Worm (Caenorhabditis elegans): ENCODE measurements around the gene K04D7.6.
A peak's percentile ranks its signal among the peaks of the same experiment; 100 is the strongest.

The K04D7.6 gene

DNA sequence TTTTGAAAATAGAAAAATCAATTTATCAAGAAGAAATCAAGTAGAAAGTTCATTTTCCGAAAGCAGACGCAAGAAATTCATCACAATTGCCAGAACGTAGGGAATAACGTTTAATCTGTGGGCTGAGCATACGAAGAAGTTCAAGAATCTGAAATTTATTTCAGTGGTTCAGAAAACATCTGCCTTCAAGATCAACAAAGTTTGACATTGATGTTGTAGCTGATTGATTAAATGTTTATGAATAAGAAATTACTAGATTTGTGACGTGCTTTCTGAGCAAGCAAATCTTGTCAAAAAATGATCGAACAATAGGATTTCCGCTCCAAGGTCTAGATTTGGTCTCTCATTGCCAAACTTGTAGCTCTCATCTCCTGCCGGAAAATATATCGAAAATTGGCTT is at the start of gene K04D7.6:
Gene K04D7.6 (minus strand): TSS at position 101 of the 400 bp plus-strand sequence.
- TF ChIP-seq flt-1 (GFP tag; IDR thresholded peaks at IDR 0.05) (no peak), med-1 (GFP tag; optimal IDR thresholded peaks at IDR 0.05; ENCODE audit: insufficient read depth) (no peak), T22C8.4 (GFP tag; IDR thresholded peaks at IDR 0.05) (no peak), ztf-29 (GFP tag; IDR thresholded peaks at IDR 0.05) (no peak), ztf-23 (GFP tag; IDR thresholded peaks at IDR 0.05) (no peak), ref-1 (GFP tag; conservative IDR thresholded peaks at IDR 0.05) (no peak), cog-1 (tag; optimal IDR thresholded peaks at IDR 0.05) (no peak), tab-1 (GFP tag; IDR thresholded peaks at IDR 0.05) (no peak), klf-2 (GFP tag; conservative IDR thresholded peaks at IDR 0.05) (no peak)

- TF ChIP-seq flt-1 (GFP tag; IDR thresholded peaks at IDR 0.05), result no peak
- TF ChIP-seq med-1 (GFP tag; optimal IDR thresholded peaks at IDR 0.05; ENCODE audit: insufficient read depth), result no peak
- no peak for TF ChIP-seq cog-1 (tag; optimal IDR thresholded peaks at IDR 0.05)
- TF ChIP-seq tab-1 (GFP tag; IDR thresholded peaks at IDR 0.05), result no peak
- no peak for TF ChIP-seq ztf-23 (GFP tag; IDR thresholded peaks at IDR 0.05)
- no peak for TF ChIP-seq klf-2 (GFP tag; conservative IDR thresholded peaks at IDR 0.05)
Observed at ce11 chrIV:10252886-10253639, 47.0 kb upstream of the K04D7.6 start.

- TF ChIP-seq cog-1 (tag; optimal IDR thresholded peaks at IDR 0.05) (peak; percentile 36), T22C8.4 (GFP tag; IDR thresholded peaks at IDR 0.05) (no peak)
Observed at ce11 chrIV:10252350-10252792, 46.3 kb upstream of the K04D7.6 start.

- TF ChIP-seq ref-1 (GFP tag; conservative IDR thresholded peaks at IDR 0.05) (no peak), T22C8.4 (GFP tag; IDR thresholded peaks at IDR 0.05) (peak; percentile 19; the same call in 1 of the 2 replicates), ztf-23 (GFP tag; IDR thresholded peaks at IDR 0.05) (no peak)
Observed at ce11 chrIV:10251764-10252163, 45.7 kb upstream of the K04D7.6 start.

DNA sequence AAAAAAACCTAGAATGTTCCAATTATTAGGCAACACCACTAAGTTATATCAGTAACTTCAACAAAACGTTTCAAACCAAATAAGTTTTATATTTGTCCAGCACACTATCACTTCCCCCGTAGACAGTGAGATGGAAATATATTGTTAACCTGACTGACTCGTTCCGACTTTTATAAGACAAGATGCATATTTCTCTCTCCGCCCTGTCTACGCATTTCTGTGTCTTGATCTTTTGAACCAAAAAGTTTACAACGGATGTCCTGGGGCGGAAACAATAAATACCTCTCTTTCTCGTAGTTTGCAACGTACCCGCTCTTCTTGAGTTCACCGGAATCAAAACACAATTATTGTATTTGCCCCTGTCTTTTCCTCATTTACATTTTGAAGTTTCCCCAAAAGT is 45.2 kb upstream of the K04D7.6 start:
- no peak for TF ChIP-seq T22C8.4 (GFP tag; IDR thresholded peaks at IDR 0.05)
- TF ChIP-seq med-1 (GFP tag; optimal IDR thresholded peaks at IDR 0.05; ENCODE audit: insufficient read depth), result no peak
- no peak for TF ChIP-seq ztf-29 (GFP tag; IDR thresholded peaks at IDR 0.05)
- TF ChIP-seq flt-1 (GFP tag; IDR thresholded peaks at IDR 0.05), result no peak
- no peak for TF ChIP-seq ztf-23 (GFP tag; IDR thresholded peaks at IDR 0.05)
- TF ChIP-seq cog-1 (tag; optimal IDR thresholded peaks at IDR 0.05), result no peak
- no peak for TF ChIP-seq ref-1 (GFP tag; conservative IDR thresholded peaks at IDR 0.05)
- TF ChIP-seq tab-1 (GFP tag; IDR thresholded peaks at IDR 0.05), result no peak
- TF ChIP-seq klf-2 (GFP tag; conservative IDR thresholded peaks at IDR 0.05), result no peak

DNA sequence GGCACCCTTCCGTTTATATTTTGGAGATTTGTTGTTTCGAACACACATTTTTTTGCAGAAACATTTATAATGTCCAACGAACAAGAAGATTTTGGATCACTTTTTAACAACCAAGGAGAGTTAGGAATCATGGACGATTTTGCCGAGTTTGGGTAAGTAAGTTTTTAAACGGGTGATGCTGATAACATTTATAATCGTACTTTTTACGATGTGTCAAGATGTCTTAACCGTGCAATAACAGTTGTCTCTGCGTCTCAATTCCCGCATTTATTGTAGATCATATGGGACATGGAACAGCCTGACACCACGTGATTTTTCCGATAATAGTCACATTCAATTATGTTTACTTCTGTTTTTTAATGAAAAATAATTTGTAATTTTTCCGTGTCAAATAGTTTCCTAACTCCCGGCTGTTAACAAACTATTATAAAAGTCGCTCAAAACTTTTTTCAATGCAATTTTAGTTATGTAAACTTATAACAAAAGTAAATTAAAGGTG is 44.5 kb upstream of the K04D7.6 start, which contains the start of gene daf-14:
Gene daf-14 (plus strand): TSS at position 51 of the 499 bp plus-strand sequence.
- TF ChIP-seq ztf-29 (GFP tag; IDR thresholded peaks at IDR 0.05) (no peak), cog-1 (tag; optimal IDR thresholded peaks at IDR 0.05) (no peak), T22C8.4 (GFP tag; IDR thresholded peaks at IDR 0.05) (no peak), klf-2 (GFP tag; conservative IDR thresholded peaks at IDR 0.05) (no peak), ref-1 (GFP tag; conservative IDR thresholded peaks at IDR 0.05) (no peak), flt-1 (GFP tag; IDR thresholded peaks at IDR 0.05) (no peak), med-1 (GFP tag; optimal IDR thresholded peaks at IDR 0.05; ENCODE audit: insufficient read depth) (no peak), tab-1 (GFP tag; IDR thresholded peaks at IDR 0.05) (no peak), ztf-23 (GFP tag; IDR thresholded peaks at IDR 0.05) (no peak)

- TF ChIP-seq flt-1 (GFP tag; IDR thresholded peaks at IDR 0.05) (no peak), ztf-23 (GFP tag; IDR thresholded peaks at IDR 0.05) (no peak), med-1 (GFP tag; optimal IDR thresholded peaks at IDR 0.05; ENCODE audit: insufficient read depth) (no peak), klf-2 (GFP tag; conservative IDR thresholded peaks at IDR 0.05) (no peak), T22C8.4 (GFP tag; IDR thresholded peaks at IDR 0.05) (no peak), cog-1 (tag; optimal IDR thresholded peaks at IDR 0.05) (no peak)
Observed at ce11 chrIV:10245666-10246210, 39.7 kb upstream of the K04D7.6 start, which contains the start of gene F01G10.10. Gene F01G10.10 (plus strand): TSS chrIV:10246160.

DNA sequence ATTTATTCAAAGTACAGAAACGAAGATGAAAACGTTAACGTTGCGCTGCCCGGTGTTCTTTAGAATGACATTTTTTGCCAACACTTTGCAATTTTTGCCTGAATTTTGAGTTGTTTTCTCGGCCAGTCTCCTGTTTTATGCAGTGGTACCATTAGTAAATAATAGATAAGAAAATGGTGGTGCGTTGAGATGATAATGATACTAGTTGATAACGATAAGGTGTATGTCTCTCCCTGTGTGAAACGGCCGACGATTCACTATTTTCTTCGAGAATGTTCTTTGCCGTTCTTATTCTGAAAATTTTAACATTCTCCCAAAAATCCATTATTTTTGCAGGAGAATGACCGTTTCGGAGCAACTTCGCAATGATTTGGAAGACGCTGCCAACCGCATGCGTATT is 37.2 kb upstream of the K04D7.6 start, which contains the start of gene tkt-1:
Gene tkt-1 (plus strand): TSS at position 337 of the 400 bp plus-strand sequence.
- no peak for TF ChIP-seq T22C8.4 (GFP tag; IDR thresholded peaks at IDR 0.05)
- TF ChIP-seq ztf-23 (GFP tag; IDR thresholded peaks at IDR 0.05), result no peak
- TF ChIP-seq ref-1 (GFP tag; conservative IDR thresholded peaks at IDR 0.05), result no peak
- TF ChIP-seq flt-1 (GFP tag; IDR thresholded peaks at IDR 0.05), result no peak
- TF ChIP-seq klf-2 (GFP tag; conservative IDR thresholded peaks at IDR 0.05), result no peak
- no peak for TF ChIP-seq cog-1 (tag; optimal IDR thresholded peaks at IDR 0.05)
- TF ChIP-seq med-1 (GFP tag; optimal IDR thresholded peaks at IDR 0.05; ENCODE audit: insufficient read depth), result no peak
- TF ChIP-seq tab-1 (GFP tag; IDR thresholded peaks at IDR 0.05), result no peak
- no peak for TF ChIP-seq ztf-29 (GFP tag; IDR thresholded peaks at IDR 0.05)

DNA sequence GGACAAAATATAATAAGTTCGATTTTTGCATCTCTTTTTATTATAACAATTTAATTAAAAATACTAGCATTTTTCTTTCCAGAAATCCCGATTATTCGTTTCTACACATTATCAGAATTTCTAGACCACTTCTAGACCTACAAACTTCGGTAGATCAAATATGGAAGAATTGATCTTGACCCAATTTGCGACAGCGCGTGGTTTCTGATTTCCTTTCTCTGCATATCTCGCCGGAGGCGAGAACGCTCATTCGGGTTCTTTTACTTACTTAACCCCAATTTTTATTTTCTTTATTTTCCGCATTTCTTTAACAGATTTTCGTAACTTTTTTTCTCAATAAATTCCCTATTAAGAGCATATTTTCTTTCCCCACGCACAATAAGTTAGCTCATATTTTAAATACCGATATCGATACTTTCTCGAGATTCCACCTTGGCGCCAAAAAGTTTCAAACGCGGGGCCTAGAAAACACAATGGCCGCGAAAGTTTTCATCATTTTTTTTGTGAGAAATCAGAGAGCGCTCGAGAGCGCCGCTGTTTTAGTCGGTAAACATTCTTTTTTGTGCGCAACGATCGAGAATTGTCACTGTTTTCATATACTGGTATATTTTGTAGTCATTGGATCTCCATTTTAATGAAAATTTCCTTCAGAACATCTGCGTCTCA is 36.5 kb upstream of the K04D7.6 start:
- TF ChIP-seq ztf-29 (GFP tag; IDR thresholded peaks at IDR 0.05) (no peak), med-1 (GFP tag; optimal IDR thresholded peaks at IDR 0.05; ENCODE audit: insufficient read depth) (no peak), flt-1 (GFP tag; IDR thresholded peaks at IDR 0.05) (no peak), tab-1 (GFP tag; IDR thresholded peaks at IDR 0.05) (no peak), klf-2 (GFP tag; conservative IDR thresholded peaks at IDR 0.05) (no peak), T22C8.4 (GFP tag; IDR thresholded peaks at IDR 0.05) (no peak), ref-1 (GFP tag; conservative IDR thresholded peaks at IDR 0.05) (no peak), ztf-23 (GFP tag; IDR thresholded peaks at IDR 0.05) (no peak), cog-1 (tag; optimal IDR thresholded peaks at IDR 0.05) (no peak)

All from whole organism, midembryonic.